In genomic region chrX:593245-593733, ce11 we compare ENCODE assay signal across 5 worm cellular contexts.
A peak's percentile ranks its signal among the peaks of the same experiment; 100 is the strongest.
TF ChIP-seq lines count a peak whose summit lies in the region.

No protein-coding gene starts in this region.

TF ChIP-seq in whole organism, L1 larva, 84 proteins besides CTCF, POLR2A, EP300 and RAD21 (continues in another document):
- TF ChIP-seq lin-39 (tag; optimal IDR thresholded peaks at IDR 0.05; lab: Kevin White, UChicago) (no peak), ets-5 (GFP tag; IDR thresholded peaks at IDR 0.05; lab: Robert Waterston, UW) (no peak), swsn-7 (tag; optimal IDR thresholded peaks at IDR 0.05; lab: Kevin White, UChicago) (peak; percentile 90), nhr-11 (tag; optimal IDR thresholded peaks at IDR 0.05; lab: Kevin White, UChicago) (no peak), unc-86 (tag; optimal IDR thresholded peaks at IDR 0.05; lab: Kevin White, UChicago) (peak; percentile 91), unc-130 (tag; optimal IDR thresholded peaks at IDR 0.05; lab: Kevin White, UChicago) (peak; percentile 38), nhr-71 (tag; optimal IDR thresholded peaks at IDR 0.05; lab: Kevin White, UChicago) (peak; percentile 90), fkh-8 (tag; optimal IDR thresholded peaks at IDR 0.05; lab: Kevin White, UChicago) (peak; percentile 93), snu-23 (GFP tag; optimal IDR thresholded peaks at IDR 0.05; lab: Kevin White, UChicago) (peak; percentile 89), hlh-17 (GFP tag; optimal IDR thresholded peaks at IDR 0.05; lab: Kevin White, UChicago; ENCODE audit: borderline replicate concordance) (no peak), ama-1 (optimal IDR thresholded peaks at IDR 0.05; lab: Kevin White, UChicago) (no peak), ztf-4 (tag; optimal IDR thresholded peaks at IDR 0.05; lab: Kevin White, UChicago) (peak; percentile 68), nhr-237 (tag; optimal IDR thresholded peaks at IDR 0.05; lab: Kevin White, UChicago) (peak; percentile 77), aha-1 (tag; optimal IDR thresholded peaks at IDR 0.05; lab: Kevin White, UChicago) (no peak), ceh-63 (GFP tag; optimal IDR thresholded peaks at IDR 0.05; lab: Kevin White, UChicago) (no peak), pax-3 (tag; optimal IDR thresholded peaks at IDR 0.05; lab: Kevin White, UChicago) (peak; percentile 49), mab-9 (GFP tag; IDR thresholded peaks at IDR 0.05; lab: Robert Waterston, UW) (0 out of 2 replicates have a peak, but pooled peaks have one; percentile 6), nhr-19 (GFP tag; conservative IDR thresholded peaks at IDR 0.05; lab: Robert Waterston, UW) (no peak; the same call in 1 of the 2 replicates)

TF ChIP-seq in whole organism, L3 larva, 47 proteins besides CTCF, POLR2A, EP300 and RAD21 (continues in another document):
- no peak for TF ChIP-seq eor-1 (tag; optimal IDR thresholded peaks at IDR 0.05; lab: Kevin White, UChicago)
- TF ChIP-seq fkh-2 (tag; optimal IDR thresholded peaks at IDR 0.05; lab: Kevin White, UChicago) = peak; percentile 39
- peak; percentile 97 for TF ChIP-seq hmg-11 (tag; optimal IDR thresholded peaks at IDR 0.05; lab: Kevin White, UChicago)
- TF ChIP-seq R02D3.7 (tag; optimal IDR thresholded peaks at IDR 0.05; lab: Kevin White, UChicago) = peak; percentile 38
- peak; percentile 60 for TF ChIP-seq lin-15B (tag; optimal IDR thresholded peaks at IDR 0.05; lab: Kevin White, UChicago)
- TF ChIP-seq nhr-11 (tag; optimal IDR thresholded peaks at IDR 0.05; lab: Kevin White, UChicago) = peak; percentile 14
- peak; percentile 83 for TF ChIP-seq egl-5 (tag; optimal IDR thresholded peaks at IDR 0.05; lab: Kevin White, UChicago)
- peak; percentile 89 for TF ChIP-seq pha-4 (tag; optimal IDR thresholded peaks at IDR 0.05; lab: Kevin White, UChicago)
- peak; percentile 54 for TF ChIP-seq unc-62 (GFP tag; optimal IDR thresholded peaks at IDR 0.05; lab: Kevin White, UChicago)
- peak; percentile 88 for TF ChIP-seq nfya-1 (tag; optimal IDR thresholded peaks at IDR 0.05; lab: Kevin White, UChicago; ENCODE audit: insufficient read depth)
- TF ChIP-seq pqm-1 (tag; optimal IDR thresholded peaks at IDR 0.05; lab: Kevin White, UChicago) = peak; percentile 58
- TF ChIP-seq ama-1 (optimal IDR thresholded peaks at IDR 0.05; lab: Kevin White, UChicago) = no peak
- no peak for TF ChIP-seq nhr-67 (tag; optimal IDR thresholded peaks at IDR 0.05; lab: Kevin White, UChicago)
- TF ChIP-seq nhr-25 (tag; optimal IDR thresholded peaks at IDR 0.05; lab: Kevin White, UChicago) = peak; percentile 36
- no peak for TF ChIP-seq nhr-12 (tag; optimal IDR thresholded peaks at IDR 0.05; lab: Kevin White, UChicago)
- TF ChIP-seq jun-1 (tag; optimal IDR thresholded peaks at IDR 0.05; lab: Kevin White, UChicago) = peak; percentile 69
- no peak for TF ChIP-seq aly-2 (tag; optimal IDR thresholded peaks at IDR 0.05; lab: Kevin White, UChicago)
- no peak for TF ChIP-seq fkh-10 (GFP tag; optimal IDR thresholded peaks at IDR 0.05; lab: Kevin White, UChicago)
- peak; percentile 43 for TF ChIP-seq egl-27 (tag; optimal IDR thresholded peaks at IDR 0.05; lab: Kevin White, UChicago)

TF ChIP-seq in whole organism, early embryonic, 17 proteins besides CTCF, POLR2A, EP300 and RAD21:
- TF ChIP-seq hmbx-1 (tag; optimal IDR thresholded peaks at IDR 0.05; lab: Kevin White, UChicago) = no peak
- TF ChIP-seq pes-1 (GFP tag; IDR thresholded peaks at IDR 0.05; lab: Robert Waterston, UW) = 0 out of 2 replicates have a peak, but pooled peaks have one; percentile 25
- peak; percentile 50; the same call in 1 of the 2 replicates for TF ChIP-seq scrt-1 (GFP tag; IDR thresholded peaks at IDR 0.05; lab: Robert Waterston, UW)
- TF ChIP-seq aly-1 (tag; optimal IDR thresholded peaks at IDR 0.05; lab: Kevin White, UChicago) = peak; percentile 78
- no peak for TF ChIP-seq ceh-13 (GFP tag; optimal IDR thresholded peaks at IDR 0.05; lab: Kevin White, UChicago)
- TF ChIP-seq ama-1 (optimal IDR thresholded peaks at IDR 0.05; lab: Kevin White, UChicago) = no peak
- peak; percentile 99 for TF ChIP-seq F13C5.2 (tag; optimal IDR thresholded peaks at IDR 0.05; lab: Kevin White, UChicago)
- no peak for TF ChIP-seq tbx-37 (GFP tag; conservative IDR thresholded peaks at IDR 0.05; lab: Robert Waterston, UW)
- TF ChIP-seq hmg-4 (GFP tag; optimal IDR thresholded peaks at IDR 0.05; lab: Kevin White, UChicago) = peak; percentile 96
- TF ChIP-seq B0310.2 (tag; optimal IDR thresholded peaks at IDR 0.05; lab: Kevin White, UChicago) = no peak
- no peak for TF ChIP-seq ets-7 (tag; optimal IDR thresholded peaks at IDR 0.05; lab: Kevin White, UChicago)
- TF ChIP-seq tra-4 (tag; optimal IDR thresholded peaks at IDR 0.05; lab: Kevin White, UChicago) = no peak
TF ChIP-seq in whole organism, early embryonic: peak in this region for 5.

TF ChIP-seq in whole organism, midembryonic, 9 proteins besides CTCF, POLR2A, EP300 and RAD21:
- TF ChIP-seq flt-1 (GFP tag; IDR thresholded peaks at IDR 0.05; lab: Robert Waterston, UW) (peak; percentile 73), klf-2 (GFP tag; conservative IDR thresholded peaks at IDR 0.05; lab: Robert Waterston, UW) (no peak), ztf-29 (GFP tag; IDR thresholded peaks at IDR 0.05; lab: Robert Waterston, UW) (no peak), ztf-23 (GFP tag; IDR thresholded peaks at IDR 0.05; lab: Robert Waterston, UW) (peak; percentile 26; the same call in 1 of the 2 replicates), cog-1 (tag; optimal IDR thresholded peaks at IDR 0.05; lab: Kevin White, UChicago) (peak; percentile 89), tab-1 (GFP tag; IDR thresholded peaks at IDR 0.05; lab: Robert Waterston, UW) (no peak)

TF ChIP-seq in whole organism, young adult, 124 proteins besides CTCF, POLR2A, EP300 and RAD21 (continues in another document):
- no peak for TF ChIP-seq tbx-9 (tag; optimal IDR thresholded peaks at IDR 0.05; lab: Kevin White, UChicago; ENCODE audit: borderline replicate concordance)
- TF ChIP-seq nhr-120 (GFP tag; IDR thresholded peaks at IDR 0.05; lab: Robert Waterston, UW) = no peak
- no peak for TF ChIP-seq mes-4 (tag; optimal IDR thresholded peaks at IDR 0.05; lab: Kevin White, UChicago)
- TF ChIP-seq F23B12.7 (tag; optimal IDR thresholded peaks at IDR 0.05; lab: Kevin White, UChicago; ENCODE audit: insufficient read depth) = peak; percentile 76
- no peak for TF ChIP-seq ceh-40 (GFP tag; IDR thresholded peaks at IDR 0.05; lab: Robert Waterston, UW)
- TF ChIP-seq Y53F4B.3 (GFP tag; IDR thresholded peaks at IDR 0.05; lab: Robert Waterston, UW) = no peak
- no peak for TF ChIP-seq sdz-38 (tag; optimal IDR thresholded peaks at IDR 0.05; lab: Kevin White, UChicago)
- no peak for TF ChIP-seq snpc-3.4 (tag; optimal IDR thresholded peaks at IDR 0.05; lab: Kevin White, UChicago)
- TF ChIP-seq ekl-4 (GFP tag; IDR thresholded peaks at IDR 0.05; lab: Robert Waterston, UW) = peak; percentile 66; the same call in 1 of the 2 replicates
- TF ChIP-seq lsy-27 (tag; optimal IDR thresholded peaks at IDR 0.05; lab: Kevin White, UChicago; ENCODE audit: borderline replicate concordance, insufficient read depth) = no peak
- TF ChIP-seq ceh-27 (GFP tag; optimal IDR thresholded peaks at IDR 0.05; lab: Kevin White, UChicago) = peak; percentile 70
- no peak for TF ChIP-seq tbp1 (GFP tag; optimal IDR thresholded peaks at IDR 0.05; lab: Kevin White, UChicago)
- TF ChIP-seq ztf-26 (tag; optimal IDR thresholded peaks at IDR 0.05; lab: Kevin White, UChicago) = peak; percentile 35
- TF ChIP-seq B0019.2 (GFP tag; conservative IDR thresholded peaks at IDR 0.05; lab: Robert Waterston, UW) = no peak
- TF ChIP-seq D2030.7 (GFP tag; IDR thresholded peaks at IDR 0.05; lab: Robert Waterston, UW) = no peak
- peak; percentile 36 for TF ChIP-seq F22D6.2 (tag; optimal IDR thresholded peaks at IDR 0.05; lab: Kevin White, UChicago)
- 0 out of 2 replicates have a peak, but pooled peaks have one; percentile 42 for TF ChIP-seq hmg-20 (GFP tag; IDR thresholded peaks at IDR 0.05; lab: Robert Waterston, UW)
- TF ChIP-seq zim-3 (tag; optimal IDR thresholded peaks at IDR 0.05; lab: Kevin White, UChicago) = no peak
- no peak for TF ChIP-seq F57A8.1 (GFP tag; optimal IDR thresholded peaks at IDR 0.05; lab: Kevin White, UChicago)
- TF ChIP-seq hrde-1 (tag; optimal IDR thresholded peaks at IDR 0.05; lab: Kevin White, UChicago; ENCODE audit: borderline replicate concordance) = no peak
- no peak for TF ChIP-seq ceh-91 (GFP tag; IDR thresholded peaks at IDR 0.05; lab: Robert Waterston, UW)
- no peak for TF ChIP-seq hlh-26 (GFP tag; conservative IDR thresholded peaks at IDR 0.05; lab: Robert Waterston, UW)
- peak; percentile 59; the same call in 1 of the 2 replicates for TF ChIP-seq nfyb-1 (GFP tag; IDR thresholded peaks at IDR 0.05; lab: Robert Waterston, UW)
- no peak for TF ChIP-seq T07F8.4 (tag; optimal IDR thresholded peaks at IDR 0.05; lab: Kevin White, UChicago)
- no peak for TF ChIP-seq sea-2 (GFP tag; IDR thresholded peaks at IDR 0.05; lab: Robert Waterston, UW)
- TF ChIP-seq lin-35 (GFP tag; optimal IDR thresholded peaks at IDR 0.05; lab: Kevin White, UChicago) = peak in 1 of 3 experiments; percentile 60
- 0 out of 2 replicates have a peak, but pooled peaks have one; percentile 23 for TF ChIP-seq Y53G8AR.9 (GFP tag; conservative IDR thresholded peaks at IDR 0.05; lab: Robert Waterston, UW)
- no peak; the same call in 1 of the 2 replicates for TF ChIP-seq Y95B8A.8 (GFP tag; IDR thresholded peaks at IDR 0.05; lab: Robert Waterston, UW)
- peak; percentile 85 for TF ChIP-seq lin-40 (tag; optimal IDR thresholded peaks at IDR 0.05; lab: Kevin White, UChicago)
- TF ChIP-seq ztf-3 (GFP tag; optimal IDR thresholded peaks at IDR 0.05; lab: Kevin White, UChicago) = no peak
- TF ChIP-seq C06A6.2 (GFP tag; conservative IDR thresholded peaks at IDR 0.05; lab: Robert Waterston, UW) = 0 out of 2 replicates have a peak, but pooled peaks have one; percentile 46
- TF ChIP-seq ztf-6 (GFP tag; IDR thresholded peaks at IDR 0.05; lab: Robert Waterston, UW) = no peak
- peak; percentile 76 for TF ChIP-seq egrh-3 (GFP tag; IDR thresholded peaks at IDR 0.05; lab: Robert Waterston, UW)
- peak; percentile 85; the same call in 1 of the 2 replicates for TF ChIP-seq B0336.3 (GFP tag; IDR thresholded peaks at IDR 0.05; lab: Robert Waterston, UW)
- TF ChIP-seq hlh-12 (tag; optimal IDR thresholded peaks at IDR 0.05; lab: Kevin White, UChicago) = no peak
- no peak for TF ChIP-seq B0261.1 (tag; optimal IDR thresholded peaks at IDR 0.05; lab: Kevin White, UChicago)
- no peak for TF ChIP-seq mel-28 (tag; optimal IDR thresholded peaks at IDR 0.05; lab: Kevin White, UChicago; ENCODE audit: borderline replicate concordance)
- peak; percentile 68 for TF ChIP-seq ets-4 (GFP tag; optimal IDR thresholded peaks at IDR 0.05; lab: Kevin White, UChicago)
- TF ChIP-seq K12H6.12 (tag; optimal IDR thresholded peaks at IDR 0.05; lab: Kevin White, UChicago) = peak; percentile 90
- no peak for TF ChIP-seq aptf-2 (GFP tag; conservative IDR thresholded peaks at IDR 0.05; lab: Robert Waterston, UW)

Comparison
In these comparisons a context has a peak if more than half of its experiments do, and no peak if none do; other contexts are left out.
1. Of the 8 proteins assayed by ChIP-seq in both whole organism, young adult and whole organism, L1 larva: peak only in whole organism, young adult: none; only in whole organism, L1 larva: dpl-1, efl-1 and unc-130; in both: nhr-90 and snpc-4; in neither: 1; mixed calls (peak in some experiments, not most) for 2.